Worm (Caenorhabditis elegans) whole organism, late embryonic: Measurements from ENCODE around the gene daf-3.

Experiments used
- C38D4.7 ChIP-seq: fragments of 200-800 bp; sonication (Bioruptor generic); optimal IDR thresholded peaks from 2 replicates; lab custom pipeline; 2018; ENCODE audit warnings: mild to moderate bottlenecking, missing genetic modification characterization, moderate library complexity, missing compliant biosample characterization
- F13H6.1 ChIP-seq: sonication (generic microtip); optimal IDR thresholded peaks from 2 replicates; lab custom pipeline; 2016; ENCODE audit warnings: missing genetic modification characterization, missing compliant biosample characterization
- K02D7.2 ChIP-seq: sonication (generic microtip); optimal IDR thresholded peaks from 2 replicates; lab custom pipeline; 2017; ENCODE audit warnings: mild to moderate bottlenecking, missing genetic modification characterization, missing compliant biosample characterization
- T23F11.4 ChIP-seq: fragments of 200-800 bp; sonication (Bioruptor generic); optimal IDR thresholded peaks from 2 replicates; lab custom pipeline; 2018; ENCODE audit warnings: mild to moderate bottlenecking, missing genetic modification characterization, missing compliant biosample characterization
- ama-1 ChIP-seq: fragments of 150-350 bp; optimal IDR thresholded peaks from 2 replicates; lab custom pipeline; 2014
- ceh-14 ChIP-seq: sonication (generic microtip); optimal IDR thresholded peaks from 2 replicates; lab custom pipeline; 2016; ENCODE audit warnings: missing genotype, missing genetic modification characterization, missing compliant biosample characterization
- ceh-18 ChIP-seq: sonication (generic microtip); optimal IDR thresholded peaks from 2 replicates; lab custom pipeline; 2016; ENCODE audit warnings: missing genetic modification characterization, missing compliant biosample characterization
- ceh-2 ChIP-seq: sonication (generic microtip); optimal IDR thresholded peaks from 2 replicates; lab custom pipeline; 2016; ENCODE audit warnings: missing genotype, missing genetic modification characterization, missing compliant biosample characterization
- ceh-22 ChIP-seq: sonication (generic microtip); optimal IDR thresholded peaks from 2 replicates; lab custom pipeline; 2017; ENCODE audit warnings: missing biosample characterization, missing genetic modification characterization
- ceh-24 ChIP-seq: sonication (generic microtip); optimal IDR thresholded peaks from 2 replicates; lab custom pipeline; 2016; ENCODE audit warnings: mild to moderate bottlenecking, missing genetic modification characterization, missing compliant biosample characterization
- ceh-34 ChIP-seq: sonication (generic microtip); optimal IDR thresholded peaks from 2 replicates; lab custom pipeline; 2016; ENCODE audit warnings: mild to moderate bottlenecking, missing genetic modification characterization, missing compliant biosample characterization
- ceh-45 ChIP-seq: fragments of 200-800 bp; sonication (Bioruptor generic); IDR thresholded peaks from 2 replicates; pipeline ENCODE4 v1.3.6; 2022; ENCODE audit warnings: missing genetic modification reagents, missing genetic modification characterization, missing compliant biosample characterization
- ceh-48 ChIP-seq: sonication (generic microtip); optimal IDR thresholded peaks from 2 replicates; lab custom pipeline; 2016; ENCODE audit warnings: missing genetic modification characterization, inconsistent platforms, missing compliant biosample characterization
- ceh-9 ChIP-seq: sonication (generic microtip); optimal IDR thresholded peaks from 2 replicates; lab custom pipeline; 2016; ENCODE audit warnings: mild to moderate bottlenecking, missing genetic modification characterization, inconsistent platforms, missing compliant biosample characterization
- che-1 ChIP-seq: sonication (generic microtip); optimal IDR thresholded peaks from 2 replicates; lab custom pipeline; 2016; ENCODE audit warnings: mild to moderate bottlenecking, missing genetic modification characterization, missing compliant biosample characterization
- dmd-4 ChIP-seq: sonication (generic microtip); optimal IDR thresholded peaks from 2 replicates; lab custom pipeline; 2016; ENCODE audit warnings: borderline replicate concordance, missing genetic modification characterization, missing compliant biosample characterization
- elt-2 ChIP-seq: sonication (generic microtip); optimal IDR thresholded peaks from 2 replicates; lab custom pipeline; 2016; ENCODE audit warnings: missing genetic modification reagents, missing genetic modification characterization, missing compliant biosample characterization
- ets-4 ChIP-seq: sonication (generic microtip); optimal IDR thresholded peaks from 2 replicates; lab custom pipeline; 2016; ENCODE audit warnings: missing genetic modification characterization, missing compliant biosample characterization
- fkh-10 ChIP-seq: fragments of 150-350 bp; optimal IDR thresholded peaks from 2 replicates; lab custom pipeline; 2014; ENCODE audit warnings: missing biosample characterization, missing genetic modification reagents, missing genetic modification characterization
- hlh-13 ChIP-seq: fragments of 200-800 bp; sonication (Bioruptor generic); optimal IDR thresholded peaks from 2 replicates; lab custom pipeline; 2018; ENCODE audit warnings: mild to moderate bottlenecking, missing genetic modification characterization, missing compliant biosample characterization
- hlh-15 ChIP-seq: sonication (generic microtip); optimal IDR thresholded peaks from 2 replicates; lab custom pipeline; 2016; ENCODE audit warnings: missing genetic modification characterization, missing compliant biosample characterization
- hlh-30 ChIP-seq: sonication (generic microtip); optimal IDR thresholded peaks from 2 replicates; lab custom pipeline; 2017; ENCODE audit warnings: antibody characterized with exemption, missing genetic modification characterization, missing compliant biosample characterization; ENCODE audit not compliant: insufficient read depth
- hlh-8 ChIP-seq: sonication (generic microtip); optimal IDR thresholded peaks from 2 replicates; lab custom pipeline; 2016; ENCODE audit warnings: missing genotype, missing genetic modification characterization, missing compliant biosample characterization
- nfya-1 ChIP-seq: sonication (generic microtip); optimal IDR thresholded peaks from 2 replicates; lab custom pipeline; 2017; ENCODE audit warnings: missing genetic modification characterization, mild to moderate bottlenecking, missing compliant biosample characterization, antibody characterized with exemption, moderate library complexity
- nhr-232 ChIP-seq: sonication (generic microtip); optimal IDR thresholded peaks from 2 replicates; lab custom pipeline; 2016; ENCODE audit warnings: missing genetic modification characterization, missing compliant biosample characterization
- npax-4 ChIP-seq: sonication (generic microtip); optimal IDR thresholded peaks from 2 replicates; lab custom pipeline; 2016; ENCODE audit warnings: missing genetic modification characterization, missing compliant biosample characterization
- pat-9 ChIP-seq: fragments of 200-800 bp; sonication (Bioruptor generic); optimal IDR thresholded peaks from 2 replicates; lab custom pipeline; 2018; ENCODE audit warnings: mild to moderate bottlenecking, missing genetic modification characterization, moderate library complexity, missing compliant biosample characterization
- pax-1 ChIP-seq: fragments of 150-350 bp; optimal IDR thresholded peaks from 2 replicates; lab custom pipeline; 2014; ENCODE audit warnings: missing biosample characterization, missing genetic modification characterization
- pha-2 ChIP-seq: sonication (generic microtip); optimal IDR thresholded peaks from 2 replicates; lab custom pipeline; 2017; ENCODE audit warnings: mild to moderate bottlenecking, missing genetic modification characterization, missing compliant biosample characterization
- pha-4 ChIP-seq: fragments of 150-350 bp; optimal IDR thresholded peaks from 2 replicates; lab custom pipeline; 2018; ENCODE audit warnings: missing biosample characterization, missing genetic modification reagents, missing genetic modification characterization
- ref-2 ChIP-seq: sonication (generic microtip); optimal IDR thresholded peaks from 2 replicates; lab custom pipeline; 2016; ENCODE audit warnings: missing genetic modification characterization, missing compliant biosample characterization
- sdc-2 ChIP-seq: sonication (generic microtip); optimal IDR thresholded peaks from 2 replicates; lab custom pipeline; 2016; ENCODE audit warnings: missing genotype, missing genetic modification characterization, missing compliant biosample characterization
- tbx-7 ChIP-seq: sonication (generic microtip); optimal IDR thresholded peaks from 2 replicates; lab custom pipeline; 2016; ENCODE audit warnings: missing genotype, missing genetic modification characterization, missing compliant biosample characterization
- unc-42 ChIP-seq: sonication (generic microtip); optimal IDR thresholded peaks from 2 replicates; lab custom pipeline; 2016; ENCODE audit warnings: missing genotype, missing genetic modification characterization, missing compliant biosample characterization
- unc-55 ChIP-seq: sonication (generic microtip); optimal IDR thresholded peaks from 2 replicates; lab custom pipeline; 2017; ENCODE audit warnings: missing biosample characterization, missing genetic modification reagents, missing genetic modification characterization

The daf-3 gene

ce11 chrX:789848-790247 lies 35.4 kb downstream of the daf-3 start:
- TF ChIP-seq hlh-8 = no peak
- TF ChIP-seq hlh-30 (tag; lab: Kevin White, UChicago) = no peak
- no peak for TF ChIP-seq che-1 (tag; lab: Kevin White, UChicago)
- no peak for TF ChIP-seq ceh-24
- no peak for TF ChIP-seq F13H6.1
- TF ChIP-seq ceh-2 (tag; lab: Kevin White, UChicago) = no peak
- no peak for TF ChIP-seq tbx-7 (tag; lab: Kevin White, UChicago)
- TF ChIP-seq K02D7.2 (tag; lab: Kevin White, UChicago) = no peak
- no peak for TF ChIP-seq pha-2 (tag; lab: Kevin White, UChicago)
- no peak for TF ChIP-seq pax-1 (tag; lab: Kevin White, UChicago)
- TF ChIP-seq ets-4 (tag; lab: Kevin White, UChicago) = no peak
- TF ChIP-seq npax-4 (tag; lab: Kevin White, UChicago) = no peak
- TF ChIP-seq ceh-34 (tag; lab: Kevin White, UChicago) = no peak
- TF ChIP-seq unc-42 (tag; lab: Kevin White, UChicago) = no peak
- no peak for TF ChIP-seq hlh-13 (GFP tag; lab: Kevin White, UChicago)
- TF ChIP-seq ceh-45 (GFP tag; lab: Robert Waterston, UW) = no peak
- no peak for TF ChIP-seq pat-9

- TF ChIP-seq ceh-18 (no peak), nhr-232 (tag; lab: Kevin White, UChicago) (no peak), elt-2 (tag; lab: Kevin White, UChicago) (no peak), pax-1 (tag; lab: Kevin White, UChicago) (no peak), nfya-1 (tag; lab: Kevin White, UChicago) (peak; percentile 12), ceh-24 (no peak), fkh-10 (GFP tag; lab: Kevin White, UChicago) (no peak), ceh-48 (tag; lab: Kevin White, UChicago) (peak; percentile 70), C38D4.7 (GFP tag; lab: Kevin White, UChicago) (no peak), pha-4 (no peak), ama-1 (lab: Kevin White, UChicago) (no peak), T23F11.4 (no peak), unc-55 (peak; percentile 21), ceh-22 (tag; lab: Kevin White, UChicago) (no peak), sdc-2 (tag; lab: Kevin White, UChicago) (peak; percentile 89)
- TF ChIP-seq, all 69 proteins: peak for 4
These were observed 37.3 kb downstream of the daf-3 start, which contains the start of gene attf-5 for ce11 chrX:787992-788391. TSS of gene attf-5 (plus strand) at chrX:788353.

- TF ChIP-seq T23F11.4 = no peak
- TF ChIP-seq ceh-45 (GFP tag; lab: Robert Waterston, UW) = 0 out of 2 replicates have a peak, but pooled peaks have one; percentile 13
- no peak for TF ChIP-seq dmd-4 (tag; lab: Kevin White, UChicago)
- no peak for TF ChIP-seq ceh-9
- TF ChIP-seq che-1 (tag; lab: Kevin White, UChicago) = no peak
- peak; percentile 97 for TF ChIP-seq sdc-2 (tag; lab: Kevin White, UChicago)
These were observed 39.9 kb downstream of the daf-3 start for ce11 chrX:785368-785767.

- TF ChIP-seq hlh-15 (no peak), nfya-1 (tag; lab: Kevin White, UChicago) (no peak), ref-2 (tag; lab: Kevin White, UChicago) (no peak), ceh-14 (tag; lab: Kevin White, UChicago) (no peak)
These were observed 40.4 kb downstream of the daf-3 start, which contains the start of gene T04G9.6 for ce11 chrX:784853-785252. TSS of gene T04G9.6 (minus strand) at chrX:784953.

- TF ChIP-seq che-1 (tag; lab: Kevin White, UChicago) = no peak
- TF ChIP-seq pha-4 = no peak
These were observed 45.2 kb downstream of the daf-3 start for ce11 chrX:780027-780426.
